Fruit fly (Drosophila melanogaster) whole organism, embryonic: ENCODE results near the gene CG9254.

Experiments
- CG12071 ChIP-seq: fragments of 200-800 bp; sonication (Bioruptor generic); optimal IDR thresholded peaks from 3 replicates; lab custom pipeline; 2018; ENCODE audit warnings: missing biosample characterization, mild to moderate bottlenecking, missing genetic modification characterization
- CG12744 ChIP-seq: fragments of 200-800 bp; sonication (Bioruptor generic); optimal IDR thresholded peaks from 2 replicates; lab custom pipeline; 2016; ENCODE audit warnings: missing biosample characterization, missing genetic modification characterization
- CG12769 ChIP-seq: fragments of 200-800 bp; sonication (Bioruptor generic); optimal IDR thresholded peaks from 2 replicates; lab custom pipeline; 2019; ENCODE audit warnings: missing biosample characterization, mild to moderate bottlenecking, missing genetic modification characterization, moderate library complexity
- CG1792 ChIP-seq: fragments of 200-800 bp; sonication (Bioruptor generic); optimal IDR thresholded peaks from 2 replicates; lab custom pipeline; 2016; ENCODE audit warnings: missing biosample characterization, missing genetic modification characterization
- CG18764 ChIP-seq: fragments of 200-800 bp; sonication (Bioruptor generic); optimal IDR thresholded peaks from 3 replicates; lab custom pipeline; 2016; ENCODE audit warnings: missing biosample characterization, missing genetic modification characterization
- CG2199 ChIP-seq: fragments of 200-800 bp; sonication (Bioruptor generic); IDR thresholded peaks from 3 replicates; pipeline ENCODE4 v1.3.6; 2022; ENCODE audit warnings: missing biosample characterization, missing genetic modification characterization
- CG2678 ChIP-seq: fragments of 200-800 bp; sonication (Bioruptor generic); optimal IDR thresholded peaks from 3 replicates; lab custom pipeline; 2019; ENCODE audit warnings: missing biosample characterization, mild to moderate bottlenecking, missing genetic modification characterization, moderate library complexity
- CG34376 ChIP-seq: fragments of 200-800 bp; sonication (Bioruptor generic); optimal IDR thresholded peaks from 2 replicates; lab custom pipeline; 2018; ENCODE audit warnings: missing biosample characterization, mild to moderate bottlenecking, missing genetic modification characterization
- CG4360 ChIP-seq: fragments of 200-800 bp; sonication (Bioruptor generic); IDR thresholded peaks from 2 replicates; pipeline ENCODE4 v1.3.6; 2022; ENCODE audit warnings: missing biosample characterization, missing genetic modification characterization
- CG4854 ChIP-seq: fragments of 200-800 bp; sonication (Bioruptor generic); optimal IDR thresholded peaks from 2 replicates; lab custom pipeline; 2016; ENCODE audit warnings: missing biosample characterization, missing genetic modification characterization, inconsistent platforms
- CG6175 ChIP-seq: fragments of 200-800 bp; sonication (Bioruptor generic); IDR thresholded peaks from 3 replicates; pipeline ENCODE4 v1.3.6; 2022; ENCODE audit warnings: missing biosample characterization, missing genetic modification characterization
- CG6683 ChIP-seq: fragments of 200-800 bp; sonication (Bioruptor generic); optimal IDR thresholded peaks from 2 replicates; lab custom pipeline; 2017; ENCODE audit warnings: missing biosample characterization, mild to moderate bottlenecking, missing genetic modification characterization, missing genetic modification reagents
- CG7357 ChIP-seq: fragments of 200-800 bp; sonication (Bioruptor generic); IDR thresholded peaks from 3 replicates; pipeline ENCODE4 v1.3.6; 2022; ENCODE audit warnings: missing biosample characterization, missing genetic modification characterization
- CG7839 ChIP-seq: fragments of 200-800 bp; sonication (Bioruptor generic); optimal IDR thresholded peaks from 3 replicates; lab custom pipeline; 2018; ENCODE audit warnings: missing biosample characterization, mild to moderate bottlenecking, missing genetic modification characterization, moderate library complexity
- CG8388 ChIP-seq: fragments of 200-800 bp; sonication (Bioruptor generic); optimal IDR thresholded peaks from 2 replicates; lab custom pipeline; 2019; ENCODE audit warnings: missing biosample characterization, mild to moderate bottlenecking, missing genetic modification characterization, moderate library complexity
- CG8765 ChIP-seq: fragments of 200-800 bp; sonication (Bioruptor generic); IDR thresholded peaks from 2 replicates; pipeline ENCODE4 v1.3.6; 2022; ENCODE audit warnings: missing biosample characterization, missing genetic modification characterization
- CG8924 ChIP-seq: fragments of 200-800 bp; optimal IDR thresholded peaks from 3 replicates; lab custom pipeline; 2019; ENCODE audit warnings: missing biosample characterization, mild to moderate bottlenecking, missing genetic modification characterization, moderate library complexity
- CHES-1-like ChIP-seq: fragments of 200-800 bp; sonication (Bioruptor generic); optimal IDR thresholded peaks from 2 replicates; lab custom pipeline; 2016; ENCODE audit warnings: missing biosample characterization, missing genetic modification characterization
- Drgx ChIP-seq: fragments of 200-800 bp; sonication (Bioruptor generic); IDR thresholded peaks from 2 replicates; pipeline ENCODE4 v1.3.6; 2022; ENCODE audit warnings: missing biosample characterization, missing genetic modification characterization
- Ets65A ChIP-seq: fragments of 200-800 bp; sonication (Bioruptor generic); peaks from one replicate; lab custom pipeline; 2016; ENCODE audit warnings: missing biosample characterization, missing genetic modification characterization
- Fer3 ChIP-seq: fragments of 200-800 bp; sonication (Bioruptor generic); optimal IDR thresholded peaks from 2 replicates; lab custom pipeline; 2018; ENCODE audit warnings: missing biosample characterization, mild to moderate bottlenecking, missing genetic modification characterization, moderate library complexity
- Hmr ChIP-seq: fragments of 200-800 bp; sonication (Bioruptor generic); optimal IDR thresholded peaks from 3 replicates; lab custom pipeline; 2017; ENCODE audit warnings: mild to moderate bottlenecking, missing biosample characterization, missing genetic modification reagents, missing genetic modification characterization
- Hr78 ChIP-seq, 2 experiments: fragments of 200-800 bp in 1 of 2; fragments of >200 bp in 1 of 2; sonication (Bioruptor generic) in 1 of 2; optimal IDR thresholded peaks; 2 replicates each; lab custom pipeline; 2017 to 2019; ENCODE audit warnings: missing biosample characterization in 2 of 2, missing genetic modification characterization in 2 of 2, mild to moderate bottlenecking in 1 of 2, moderate library complexity in 1 of 2
- Mad ChIP-seq: fragments of 200-800 bp; sonication (Bioruptor generic); optimal IDR thresholded peaks from 2 replicates; lab custom pipeline; 2016; ENCODE audit warnings: missing biosample characterization, missing genetic modification characterization
- Mes4 ChIP-seq: fragments of 200-800 bp; sonication (Bioruptor generic); optimal IDR thresholded peaks from 2 replicates; lab custom pipeline; 2016; ENCODE audit warnings: missing biosample characterization, missing genetic modification characterization
- NFAT ChIP-seq: fragments of 200-800 bp; sonication (Bioruptor generic); IDR thresholded peaks from 2 replicates; pipeline ENCODE4 v1.3.6; 2022; ENCODE audit warnings: missing biosample characterization, missing genetic modification characterization
- Sin3A ChIP-seq: fragments of >200 bp; optimal IDR thresholded peaks from 2 replicates; lab custom pipeline; 2018
- Vsx1 ChIP-seq: fragments of 200-800 bp; sonication (Bioruptor generic); optimal IDR thresholded peaks from 2 replicates; lab custom pipeline; 2017; ENCODE audit warnings: missing biosample characterization, mild to moderate bottlenecking, missing genetic modification characterization, missing genetic modification reagents
- Xrp1 ChIP-seq: fragments of 200-800 bp; sonication (Bioruptor generic); IDR thresholded peaks from 2 replicates; pipeline ENCODE4 v1.3.6; 2022; ENCODE audit warnings: missing biosample characterization, missing genetic modification characterization
- bcd ChIP-seq: fragments of 200-800 bp; sonication (Bioruptor generic); optimal IDR thresholded peaks from 2 replicates; lab custom pipeline; 2017; ENCODE audit warnings: missing biosample characterization, mild to moderate bottlenecking, missing genetic modification characterization
- cad ChIP-seq: fragments of >200 bp; optimal IDR thresholded peaks from 2 replicates; lab custom pipeline; 2017; ENCODE audit warnings: missing biosample characterization, missing genetic modification characterization
- cas ChIP-seq: fragments of 200-800 bp; sonication (Bioruptor generic); IDR thresholded peaks from 2 replicates; pipeline ENCODE4 v1.3.6; 2022; ENCODE audit warnings: missing biosample characterization, missing genetic modification characterization
- chinmo ChIP-seq: fragments of 200-800 bp; sonication (Bioruptor generic); IDR thresholded peaks from 4 replicates; pipeline ENCODE4 v1.3.6; 2022; ENCODE audit warnings: missing biosample characterization, missing genetic modification characterization; ENCODE audit not compliant: partially characterized antibody
- crol ChIP-seq: fragments of 200-800 bp; sonication (Bioruptor generic); IDR thresholded peaks from 2 replicates; pipeline ENCODE4 v1.3.6; 2022; ENCODE audit warnings: missing biosample characterization, missing genetic modification characterization
- eve ChIP-seq, 2 experiments: fragments of >200 bp; optimal IDR thresholded peaks; 2 replicates each; lab custom pipeline; 2017; ENCODE audit warnings: missing biosample characterization in 2 of 2, missing genetic modification characterization in 2 of 2
- jigr1 ChIP-seq: fragments of 200-800 bp; sonication (Bioruptor generic); IDR thresholded peaks from 3 replicates; pipeline ENCODE4 v1.3.6; 2022; ENCODE audit warnings: missing biosample characterization, missing genetic modification characterization
- lov ChIP-seq, 2 experiments: fragments of 200-800 bp in 1 of 2; fragments of >200 bp in 1 of 2; sonication (Bioruptor generic) in 1 of 2; IDR thresholded peaks in 1 of 2; optimal IDR thresholded peaks in 1 of 2; 2 replicates in 1 of 2; 3 replicates in 1 of 2; pipeline versions ENCODE4 v1.3.6 to Lab custom; 2017 to 2022; ENCODE audit warnings: missing biosample characterization in 1 of 2, missing genetic modification characterization in 1 of 2
- nau ChIP-seq: fragments of 200-800 bp; sonication (Bioruptor generic); optimal IDR thresholded peaks from 3 replicates; lab custom pipeline; 2017; ENCODE audit warnings: missing biosample characterization, mild to moderate bottlenecking, missing genetic modification characterization, missing genetic modification reagents
- nom ChIP-seq: fragments of 200-800 bp; sonication (Bioruptor generic); optimal IDR thresholded peaks from 2 replicates; lab custom pipeline; 2017; ENCODE audit warnings: missing biosample characterization, missing genetic modification characterization, mild to moderate bottlenecking, moderate library complexity, missing genetic modification reagents
- pfk ChIP-seq: fragments of 200-800 bp; sonication (Bioruptor generic); optimal IDR thresholded peaks from 2 replicates; lab custom pipeline; 2018; ENCODE audit warnings: missing biosample characterization, mild to moderate bottlenecking, missing genetic modification characterization, moderate library complexity
- sens ChIP-seq: fragments of 200-800 bp; sonication (Bioruptor generic); peaks from one replicate; lab custom pipeline; 2016; ENCODE audit warnings: missing biosample characterization, missing genetic modification characterization
- sisA ChIP-seq: fragments of 200-800 bp; sonication (Bioruptor generic); IDR thresholded peaks from 2 replicates; pipeline ENCODE4 v1.3.6; 2022; ENCODE audit warnings: missing biosample characterization, missing genetic modification characterization
- so ChIP-seq: fragments of 200-800 bp; sonication (Bioruptor generic); IDR thresholded peaks from 3 replicates; pipeline ENCODE4 v1.3.6; 2022; ENCODE audit warnings: missing biosample characterization, missing genetic modification characterization
- sob ChIP-seq: fragments of 200-800 bp; sonication (Bioruptor generic); IDR thresholded peaks from 2 replicates; pipeline ENCODE4 v1.3.6; 2022; ENCODE audit warnings: missing biosample characterization, missing genetic modification characterization
- tup ChIP-seq: fragments of 200-800 bp; sonication (Bioruptor generic); optimal IDR thresholded peaks from 2 replicates; lab custom pipeline; 2016; ENCODE audit warnings: missing biosample characterization, mild to moderate bottlenecking, missing genetic modification characterization, moderate library complexity
- yki ChIP-seq: fragments of >200 bp; optimal IDR thresholded peaks from 3 replicates; lab custom pipeline; 2018
- zf30C ChIP-seq: fragments of 200-800 bp; sonication (Bioruptor generic); optimal IDR thresholded peaks from 3 replicates; lab custom pipeline; 2018; ENCODE audit warnings: missing biosample characterization, mild to moderate bottlenecking, missing genetic modification characterization

Gene CG9254

dm6 chr2L:13554547-13555159 lies 42.3 kb downstream of the CG9254 start:
- no peak for TF ChIP-seq cad (GFP tag; lab: Kevin White, UChicago)
- peak; percentile 22 for TF ChIP-seq nom
- peak; percentile 62; the same call in 1 of the 3 replicates for TF ChIP-seq CG2199 (GFP tag; lab: Robert Waterston, UW)
- TF ChIP-seq CG7357 (GFP tag; lab: Robert Waterston, UW): 0 out of 3 replicates have a peak, but pooled peaks have one; percentile 30
- no peak for TF ChIP-seq Mes4
- 0 out of 2 replicates have a peak, but pooled peaks have one; percentile 11 for TF ChIP-seq CG4360 (GFP tag; lab: Robert Waterston, UW)
- 0 out of 2 replicates have a peak, but pooled peaks have one; percentile 7 for TF ChIP-seq sob
- peak; percentile 74 for TF ChIP-seq crol (GFP tag; lab: Robert Waterston, UW)
- TF ChIP-seq, all 482 proteins: peak for 6

DNA sequence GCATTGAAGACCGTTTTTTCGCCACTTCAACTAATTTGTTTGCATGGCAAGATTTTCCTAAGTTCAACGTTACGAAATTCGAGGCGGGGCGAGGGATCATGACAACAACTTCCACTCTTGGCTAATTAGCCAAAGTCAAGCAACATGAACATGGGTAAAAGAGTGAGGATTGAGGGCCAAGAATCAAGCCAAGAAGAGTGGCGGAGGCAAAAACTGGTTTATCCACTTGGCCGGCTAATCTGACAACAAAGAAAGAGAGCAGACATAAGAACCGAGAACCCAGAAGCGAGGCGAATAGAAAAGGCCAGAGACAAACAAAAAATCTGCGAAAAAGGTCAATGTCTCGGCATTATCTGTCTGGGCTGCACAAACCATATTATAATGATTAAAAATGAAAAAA lies 44.3 kb downstream of the CG9254 start:
- no peak for TF ChIP-seq CG12744 (GFP tag; lab: Kevin White, UChicago)
- TF ChIP-seq Drgx (GFP tag; lab: Robert Waterston, UW): no peak
- peak; percentile 68; the same call in 1 of the 4 replicates for TF ChIP-seq chinmo
- TF ChIP-seq NFAT (GFP tag; lab: Robert Waterston, UW): no peak
- no peak for TF ChIP-seq CHES-1-like (GFP tag; lab: Kevin White, UChicago)
- TF ChIP-seq CG18764: no peak
- TF ChIP-seq Vsx1 (GFP tag; lab: Kevin White, UChicago): peak; percentile 72

- TF ChIP-seq CG1792 (GFP tag; lab: Kevin White, UChicago): no peak
- TF ChIP-seq chinmo: peak; percentile 75
- TF ChIP-seq so (GFP tag; lab: Robert Waterston, UW): no peak
- no peak for TF ChIP-seq Xrp1 (GFP tag; lab: Robert Waterston, UW)
- TF ChIP-seq Mad (GFP tag; lab: Kevin White, UChicago): no peak
- no peak for TF ChIP-seq lov (optimal IDR thresholded peaks at IDR 0.05; lab: Kevin White, UChicago)
- TF ChIP-seq lov (GFP tag; IDR thresholded peaks at IDR 0.05; lab: Robert Waterston, UW): no peak
- TF ChIP-seq CG4360 (GFP tag; lab: Robert Waterston, UW): peak; percentile 85
- TF ChIP-seq CG12769 (tag; lab: Kevin White, UChicago): no peak
- TF ChIP-seq CG12071: no peak
- peak; percentile 11 for TF ChIP-seq sens (GFP tag; lab: Kevin White, UChicago)
- TF ChIP-seq CG4854 (GFP tag; lab: Kevin White, UChicago): no peak
- no peak for TF ChIP-seq CG8388 (GFP tag; lab: Kevin White, UChicago)
- TF ChIP-seq pfk (GFP tag; lab: Kevin White, UChicago): no peak
- no peak for TF ChIP-seq bcd (GFP tag; lab: Kevin White, UChicago)
- TF ChIP-seq zf30C: no peak
- TF ChIP-seq CG34376 (GFP tag; lab: Kevin White, UChicago): no peak
- TF ChIP-seq Vsx1 (GFP tag; lab: Kevin White, UChicago): no peak
- TF ChIP-seq tup: no peak
- TF ChIP-seq Hmr (GFP tag; lab: Kevin White, UChicago): no peak
- TF ChIP-seq CG2678 (tag; lab: Kevin White, UChicago): no peak
- TF ChIP-seq Fer3: no peak
- no peak for TF ChIP-seq Hr78 (GFP tag; optimal IDR thresholded peaks at IDR 0.05; lab: Kevin White, UChicago)
- TF ChIP-seq sisA: no peak
- no peak for TF ChIP-seq CG6175 (GFP tag; lab: Robert Waterston, UW)
- peak in 1 of 2 experiments; percentile 81 for TF ChIP-seq eve (GFP tag; optimal IDR thresholded peaks at IDR 0.05; lab: Kevin White, UChicago)
- no peak for TF ChIP-seq jigr1 (GFP tag; lab: Robert Waterston, UW)
- TF ChIP-seq cas (GFP tag; lab: Robert Waterston, UW): no peak
- TF ChIP-seq yki (lab: Kevin White, UChicago): peak; percentile 91
- no peak for TF ChIP-seq CG8765 (GFP tag; lab: Robert Waterston, UW)
- no peak for TF ChIP-seq CG6683 (GFP tag; lab: Kevin White, UChicago)
- no peak for TF ChIP-seq nau (GFP tag; lab: Kevin White, UChicago)
- no peak for TF ChIP-seq Sin3A
- TF ChIP-seq CG7839: no peak
- TF ChIP-seq CG8924: peak; percentile 25
- no peak for TF ChIP-seq Ets65A (GFP tag; lab: Kevin White, UChicago)
Measured at dm6 chr2L:13550488-13551033, 46.4 kb downstream of the CG9254 start.
